Worm (Caenorhabditis elegans) whole organism, midembryonic: ENCODE measurements around the gene T07D1.3.

Experiments used
- cog-1 ChIP-seq: sonication (generic microtip); optimal IDR thresholded peaks from 2 replicates; lab custom pipeline; 2016; ENCODE audit warnings: missing genetic modification characterization, missing compliant biosample characterization
- flt-1 ChIP-seq: fragments of 200-800 bp; sonication (Bioruptor generic); IDR thresholded peaks from 2 replicates; pipeline ENCODE4 v1.3.6; 2022; ENCODE audit warnings: missing genetic modification characterization, missing compliant biosample characterization
- med-1 ChIP-seq: sonication (generic microtip); optimal IDR thresholded peaks from 2 replicates; lab custom pipeline; 2017; ENCODE audit warnings: missing genetic modification characterization, mild to moderate bottlenecking, missing compliant biosample characterization, antibody characterized with exemption, missing genetic modification reagents; ENCODE audit not compliant: insufficient read depth
- ztf-23 ChIP-seq: fragments of 200-800 bp; sonication (Bioruptor generic); IDR thresholded peaks from 2 replicates; pipeline ENCODE4 v1.3.6; 2022; ENCODE audit warnings: missing genetic modification reagents, missing genetic modification characterization, missing compliant biosample characterization

ce11 chrX:2475873-2476272 lies 32.7 kb upstream of the T07D1.3 start, which contains the start of gene R04B3.3:
- no peak for TF ChIP-seq flt-1 (GFP tag; lab: Robert Waterston, UW)
- no peak for TF ChIP-seq med-1 (GFP tag; lab: Kevin White, UChicago)
- TF ChIP-seq cog-1 (tag; lab: Kevin White, UChicago), result no peak
- no peak for TF ChIP-seq ztf-23 (GFP tag; lab: Robert Waterston, UW)
